Worm (Caenorhabditis elegans) whole organism, early embryonic: Measurements from ENCODE around the gene msp-65.

Experiments
- aly-1 ChIP-seq: sonication (generic microtip); optimal IDR thresholded peaks from 2 replicates; lab custom pipeline; 2016; ENCODE audit warnings: missing genetic modification characterization, missing compliant biosample characterization
- ama-1 ChIP-seq: fragments of 150-350 bp; optimal IDR thresholded peaks from 2 replicates; lab custom pipeline; 2014
- ceh-13 ChIP-seq: fragments of 200-800 bp; sonication (Bioruptor generic); optimal IDR thresholded peaks from 2 replicates; lab custom pipeline; 2018; ENCODE audit warnings: mild to moderate bottlenecking, missing genetic modification characterization, missing compliant biosample characterization
- flt-1 ChIP-seq: fragments of 200-800 bp; sonication (Bioruptor generic); IDR thresholded peaks from 2 replicates; pipeline ENCODE4 v1.3.6; 2022; ENCODE audit warnings: missing genetic modification characterization, missing compliant biosample characterization
- scrt-1 ChIP-seq: fragments of 200-800 bp; sonication (Bioruptor generic); IDR thresholded peaks from 2 replicates; pipeline ENCODE4 v1.3.6; 2022; ENCODE audit warnings: missing genetic modification characterization, missing compliant biosample characterization

ce11 chrIV:5297436-5298012 lies 18.8 kb upstream of the msp-65 start, which contains the start of the genes ZK354.6 and msp-113:
- TF ChIP-seq scrt-1 (GFP tag; lab: Robert Waterston, UW), result no peak
- TF ChIP-seq ama-1 (lab: Kevin White, UChicago), result no peak
- no peak for TF ChIP-seq aly-1
- TF ChIP-seq flt-1 (GFP tag; lab: Robert Waterston, UW), result no peak
- TF ChIP-seq ceh-13 (GFP tag; lab: Kevin White, UChicago), result no peak
